Worm (Caenorhabditis elegans) whole organism, midembryonic: ENCODE measurements around the gene Y43F8B.12.

Source experiments
- cog-1 ChIP-seq: sonication (generic microtip); optimal IDR thresholded peaks from 2 replicates; lab custom pipeline; 2016; ENCODE audit warnings: missing genetic modification characterization, missing compliant biosample characterization
- flt-1 ChIP-seq: fragments of 200-800 bp; sonication (Bioruptor generic); IDR thresholded peaks from 2 replicates; pipeline ENCODE4 v1.3.6; 2022; ENCODE audit warnings: missing genetic modification characterization, missing compliant biosample characterization
- med-1 ChIP-seq: sonication (generic microtip); optimal IDR thresholded peaks from 2 replicates; lab custom pipeline; 2017; ENCODE audit warnings: missing genetic modification characterization, mild to moderate bottlenecking, missing compliant biosample characterization, antibody characterized with exemption, missing genetic modification reagents; ENCODE audit not compliant: insufficient read depth
- ref-1 ChIP-seq: fragments of 200-800 bp; sonication (Bioruptor generic); conservative IDR thresholded peaks from 2 replicates; pipeline ENCODE4 v1.3.6; 2022; ENCODE audit warnings: missing genetic modification reagents, missing genetic modification characterization, missing compliant biosample characterization
- ztf-23 ChIP-seq: fragments of 200-800 bp; sonication (Bioruptor generic); IDR thresholded peaks from 2 replicates; pipeline ENCODE4 v1.3.6; 2022; ENCODE audit warnings: missing genetic modification reagents, missing genetic modification characterization, missing compliant biosample characterization
- ztf-29 ChIP-seq: fragments of 200-800 bp; sonication (Bioruptor generic); IDR thresholded peaks from 2 replicates; pipeline ENCODE4 v1.3.6; 2022; ENCODE audit warnings: missing genetic modification reagents, missing genetic modification characterization, missing compliant biosample characterization

ce11 chrV:19430351-19430913 is 37.8 kb upstream of the Y43F8B.12 start:
- TF ChIP-seq ztf-29 (GFP tag; lab: Robert Waterston, UW), result peak; percentile 53; the same call in 1 of the 2 replicates
- no peak for TF ChIP-seq ref-1 (GFP tag; lab: Robert Waterston, UW)
- TF ChIP-seq flt-1, result no peak; the same call in 1 of the 2 replicates
- TF ChIP-seq ztf-23 (GFP tag; lab: Robert Waterston, UW), result no peak
- no peak for TF ChIP-seq med-1 (GFP tag; lab: Kevin White, UChicago)
- no peak for TF ChIP-seq cog-1 (tag; lab: Kevin White, UChicago)
